Fruit fly (Drosophila melanogaster): ENCODE results near the gene CG32037.
A peak's percentile ranks its signal among the peaks of the same experiment; 100 is the strongest.

Gene CG32037

dm6 chr3L:9462247-9462769, 29.7 kb downstream of the CG32037 start (continued):
- TF ChIP-seq CG13775 (GFP tag; optimal IDR thresholded peaks at IDR 0.05) (peak; percentile 90), Jarid2 (GFP tag; optimal IDR thresholded peaks at IDR 0.05) (peak; percentile 90), nmo (GFP tag; optimal IDR thresholded peaks at IDR 0.05) (peak; percentile 92), kah (GFP tag; optimal IDR thresholded peaks at IDR 0.05) (peak; percentile 42), CG1529 (GFP tag; optimal IDR thresholded peaks at IDR 0.05) (peak; percentile 87), odd (GFP tag; optimal IDR thresholded peaks at IDR 0.05) (peak; percentile 91), CG10654 (GFP tag; optimal IDR thresholded peaks at IDR 0.05) (peak; percentile 74), CG32532 (GFP tag; IDR thresholded peaks at IDR 0.05) (peak; percentile 73; the same call in 1 of the 2 replicates), CG10321 (GFP tag; IDR thresholded peaks at IDR 0.05) (peak; percentile 10; the same call in 1 of the 2 replicates), CG1647 (GFP tag; optimal IDR thresholded peaks at IDR 0.05) (peak; percentile 45), CG9932 (GFP tag; IDR thresholded peaks at IDR 0.05) (peak; percentile 45), Scr (GFP tag; IDR thresholded peaks at IDR 0.05; ENCODE audit: partially characterized antibody) (peak; percentile 14), Tbp (GFP tag; optimal IDR thresholded peaks at IDR 0.05) (no peak), CG33557 (GFP tag; optimal IDR thresholded peaks at IDR 0.05) (peak; percentile 92), phol (tag; optimal IDR thresholded peaks at IDR 0.05) (peak; percentile 98), Hmr (GFP tag; optimal IDR thresholded peaks at IDR 0.05) (peak; percentile 92), gsb (GFP tag; IDR thresholded peaks at IDR 0.05) (no peak), CTCF (GFP tag; optimal IDR thresholded peaks at IDR 0.05) (peak; percentile 53), twi (tag; optimal IDR thresholded peaks at IDR 0.05) (peak; percentile 68), toy (GFP tag; IDR thresholded peaks at IDR 0.05) (no peak), Mrtf (GFP tag; IDR thresholded peaks at IDR 0.05) (peak; percentile 65; the same call in 1 of the 3 replicates), her (GFP tag; optimal IDR thresholded peaks at IDR 0.05) (peak; percentile 74), Ada2b (GFP tag; IDR thresholded peaks at IDR 0.05) (peak; percentile 64), Bdp1 (GFP tag; optimal IDR thresholded peaks at IDR 0.05) (peak; percentile 71), CG12744 (GFP tag; optimal IDR thresholded peaks at IDR 0.05) (peak; percentile 77), CG31388 (GFP tag; optimal IDR thresholded peaks at IDR 0.05) (no peak), CG1233 (GFP tag; optimal IDR thresholded peaks at IDR 0.05) (peak; percentile 77), CG18764 (GFP tag; optimal IDR thresholded peaks at IDR 0.05) (peak; percentile 79), ssp (GFP tag; IDR thresholded peaks at IDR 0.05) (0 out of 2 replicates have a peak, but pooled peaks have one; percentile 6), amos (GFP tag; IDR thresholded peaks at IDR 0.05; ENCODE audit: partially characterized antibody) (no peak), cwo (GFP tag; optimal IDR thresholded peaks at IDR 0.05) (peak; percentile 82), Taf1 (GFP tag; IDR thresholded peaks at IDR 0.05) (no peak), unpg (GFP tag; optimal IDR thresholded peaks at IDR 0.05) (peak; percentile 95), HLH4C (GFP tag; IDR thresholded peaks at IDR 0.05; ENCODE audit: partially characterized antibody) (no peak), Gsc (GFP tag; IDR thresholded peaks at IDR 0.05) (no peak), chinmo (GFP tag; IDR thresholded peaks at IDR 0.05; ENCODE audit: partially characterized antibody) (no peak), CG16813 (GFP tag; IDR thresholded peaks at IDR 0.05; ENCODE audit: partially characterized antibody) (no peak), CG17328 (GFP tag; IDR thresholded peaks at IDR 0.05) (peak; percentile 79), B-H1 (GFP tag; IDR thresholded peaks at IDR 0.05) (peak; percentile 75), CG17612 (GFP tag; IDR thresholded peaks at IDR 0.05) (no peak), kay (GFP tag; optimal IDR thresholded peaks at IDR 0.05) (peak; percentile 75), Ssrp (tag; optimal IDR thresholded peaks at IDR 0.05) (peak; percentile 91), CG15514 (GFP tag; optimal IDR thresholded peaks at IDR 0.05) (peak; percentile 60), Dbx (GFP tag; IDR thresholded peaks at IDR 0.05) (peak; percentile 74; the same call in 2 of the 3 replicates), ATbp (GFP tag; optimal IDR thresholded peaks at IDR 0.05) (peak; percentile 90), CG5180 (GFP tag; optimal IDR thresholded peaks at IDR 0.05) (peak; percentile 81), lab (GFP tag; optimal IDR thresholded peaks at IDR 0.05) (peak; percentile 91), tin (GFP tag; optimal IDR thresholded peaks at IDR 0.05) (peak; percentile 86), CG2889 (GFP tag; IDR thresholded peaks at IDR 0.05) (no peak), CG30431 (GFP tag; optimal IDR thresholded peaks at IDR 0.05) (peak; percentile 60), lilli (GFP tag; optimal IDR thresholded peaks at IDR 0.05) (peak; percentile 81)

Measured in whole organism, embryonic.